Fruit fly (Drosophila melanogaster): Measurements from ENCODE around the gene CG33493.

Gene CG33493

DNA sequence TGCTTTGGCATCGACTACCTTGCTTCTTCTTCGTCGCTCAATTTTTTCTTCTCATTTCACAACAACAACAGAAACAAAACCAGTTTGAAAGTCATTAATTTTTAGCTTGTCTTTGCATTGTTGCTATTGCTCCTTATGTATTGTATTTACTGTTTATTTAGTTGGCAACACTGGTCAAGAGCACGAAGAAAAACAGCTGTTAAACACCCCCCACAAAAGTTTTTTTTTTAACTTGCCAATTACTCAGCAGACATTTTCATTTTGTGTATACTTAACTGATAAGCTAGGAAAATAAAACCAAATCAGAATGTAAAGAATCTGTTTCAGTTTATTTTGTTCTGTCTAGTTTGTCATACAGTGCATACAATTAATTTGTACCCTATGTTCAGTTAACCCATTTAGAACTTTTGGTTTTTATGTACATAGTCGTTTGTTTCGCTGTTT lies 13.2 kb downstream of the CG33493 start (continued):
- TF ChIP-seq bbx (GFP tag; IDR thresholded peaks at IDR 0.05; ENCODE audit: partially characterized antibody) (no peak), zen2 (GFP tag; IDR thresholded peaks at IDR 0.05; ENCODE audit: partially characterized antibody) (no peak), odd (GFP tag; optimal IDR thresholded peaks at IDR 0.05) (peak; percentile 49), CG11085 (GFP tag; IDR thresholded peaks at IDR 0.05) (no peak), kni (GFP tag; optimal IDR thresholded peaks at IDR 0.05) (no peak), Lhr (GFP tag; optimal IDR thresholded peaks at IDR 0.05) (no peak), sc (optimal IDR thresholded peaks at IDR 0.05) (no peak), sc (GFP tag; optimal IDR thresholded peaks at IDR 0.05) (no peak), Opbp (GFP tag; IDR thresholded peaks at IDR 0.05; ENCODE audit: partially characterized antibody) (no peak), tgo (GFP tag; IDR thresholded peaks at IDR 0.05) (no peak; the same call in 2 of the 3 replicates), inv (GFP tag; IDR thresholded peaks at IDR 0.05; ENCODE audit: partially characterized antibody) (no peak), ems (GFP tag; optimal IDR thresholded peaks at IDR 0.05) (no peak), psq (GFP tag; optimal IDR thresholded peaks at IDR 0.05) (no peak), aop (GFP tag; IDR thresholded peaks at IDR 0.05) (no peak), en (GFP tag; optimal IDR thresholded peaks at IDR 0.05) (no peak), CG7786 (GFP tag; optimal IDR thresholded peaks at IDR 0.05) (no peak), Nf-YC (tag; optimal IDR thresholded peaks at IDR 0.05) (no peak), E2f1 (GFP tag; IDR thresholded peaks at IDR 0.05) (no peak), CG6813 (GFP tag; optimal IDR thresholded peaks at IDR 0.05) (peak; percentile 53), Dip2 (GFP tag; IDR thresholded peaks at IDR 0.05) (no peak), chm (GFP tag; IDR thresholded peaks at IDR 0.05) (no peak; the same call in 1 of the 2 replicates), CG32532 (GFP tag; IDR thresholded peaks at IDR 0.05) (no peak), seq (GFP tag; IDR thresholded peaks at IDR 0.05) (peak; percentile 61), sisA (GFP tag; IDR thresholded peaks at IDR 0.05) (no peak), al (GFP tag; IDR thresholded peaks at IDR 0.05) (no peak), Rx (GFP tag; IDR thresholded peaks at IDR 0.05) (no peak), zfh2 (GFP tag; optimal IDR thresholded peaks at IDR 0.05) (no peak), ewg (GFP tag; optimal IDR thresholded peaks at IDR 0.05) (no peak), repo (GFP tag; optimal IDR thresholded peaks at IDR 0.05) (no peak), nerfin-2 (GFP tag; IDR thresholded peaks at IDR 0.05; ENCODE audit: partially characterized antibody) (no peak), peb (GFP tag; IDR thresholded peaks at IDR 0.05) (no peak), HmgZ (tag; optimal IDR thresholded peaks at IDR 0.05) (peak; percentile 23), Hr51 (GFP tag; optimal IDR thresholded peaks at IDR 0.05) (peak in 1 of 2 experiments; percentile 31), CG17361 (GFP tag; IDR thresholded peaks at IDR 0.05) (0 out of 3 replicates have a peak, but pooled peaks have one; percentile 11), ase (GFP tag; IDR thresholded peaks at IDR 0.05) (no peak), CG2889 (GFP tag; IDR thresholded peaks at IDR 0.05) (no peak), CG12219 (GFP tag; optimal IDR thresholded peaks at IDR 0.05) (no peak), HLH4C (GFP tag; IDR thresholded peaks at IDR 0.05; ENCODE audit: partially characterized antibody) (no peak), MESR4 (GFP tag; optimal IDR thresholded peaks at IDR 0.05) (no peak), CG31388 (GFP tag; optimal IDR thresholded peaks at IDR 0.05) (no peak), pnt (GFP tag; optimal IDR thresholded peaks at IDR 0.05) (no peak), dysf (GFP tag; IDR thresholded peaks at IDR 0.05) (no peak), ato (GFP tag; IDR thresholded peaks at IDR 0.05; ENCODE audit: partially characterized antibody) (no peak), CG8944 (GFP tag; optimal IDR thresholded peaks at IDR 0.05) (no peak), CG3065 (GFP tag; optimal IDR thresholded peaks at IDR 0.05) (no peak), usp (GFP tag; optimal IDR thresholded peaks at IDR 0.05) (no peak), z (GFP tag; IDR thresholded peaks at IDR 0.05) (no peak), pan (optimal IDR thresholded peaks at IDR 0.05) (no peak), pan (GFP tag; optimal IDR thresholded peaks at IDR 0.05 in 1 of 2, IDR thresholded peaks at IDR 0.05 in 1 of 2) (peak in 1 of 2 experiments; percentile 42), unpg (GFP tag; optimal IDR thresholded peaks at IDR 0.05) (peak; percentile 18), CG8359 (GFP tag; optimal IDR thresholded peaks at IDR 0.05; ENCODE audit: borderline replicate concordance) (no peak), vvl (GFP tag; IDR thresholded peaks at IDR 0.05) (no peak)

Data from whole organism, embryonic.